Fruit fly (Drosophila melanogaster): ENCODE data around the gene CG17078.
A peak's percentile ranks its signal among the peaks of the same experiment; 100 is the strongest.

The CG17078 gene

DNA sequence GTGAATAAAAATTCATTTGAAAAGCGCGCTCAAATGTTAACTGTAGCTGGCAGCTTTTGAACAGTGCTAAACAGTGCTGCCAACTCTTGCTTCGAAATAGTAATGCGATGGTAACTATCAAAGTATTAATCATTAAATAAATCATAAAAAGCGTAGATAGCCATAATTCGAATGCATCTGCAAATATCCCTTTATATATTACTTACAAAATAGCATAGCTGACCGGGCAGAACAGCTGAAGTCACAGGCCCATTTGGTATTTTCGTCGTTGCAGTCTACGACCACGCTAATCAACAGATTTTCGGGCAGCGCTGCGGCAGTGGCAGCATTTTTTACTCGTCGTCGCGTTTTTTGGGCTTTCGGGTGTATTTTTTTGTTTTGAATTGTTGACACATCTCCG lies 27.6 kb upstream of the CG17078 start, which contains the start of gene Plc21C (continued):
- TF ChIP-seq CG7963 (GFP tag; IDR thresholded peaks at IDR 0.05; ENCODE audit: partially characterized antibody) (no peak), hb (GFP tag; IDR thresholded peaks at IDR 0.05; ENCODE audit: partially characterized antibody) (no peak), Hr78 (GFP tag; optimal IDR thresholded peaks at IDR 0.05) (no peak), CG18619 (GFP tag; optimal IDR thresholded peaks at IDR 0.05) (no peak), ato (GFP tag; IDR thresholded peaks at IDR 0.05; ENCODE audit: partially characterized antibody) (no peak), CG1529 (GFP tag; optimal IDR thresholded peaks at IDR 0.05) (no peak), tgo (GFP tag; IDR thresholded peaks at IDR 0.05) (0 out of 3 replicates have a peak, but pooled peaks have one; percentile 23), crc (GFP tag; optimal IDR thresholded peaks at IDR 0.05) (peak; percentile 4), CG3847 (GFP tag; IDR thresholded peaks at IDR 0.05) (peak; percentile 85), Dip2 (GFP tag; IDR thresholded peaks at IDR 0.05) (no peak), Antp (GFP tag; optimal IDR thresholded peaks at IDR 0.05) (peak; percentile 42), CG1602 (GFP tag; optimal IDR thresholded peaks at IDR 0.05) (peak; percentile 38), sd (tag; optimal IDR thresholded peaks at IDR 0.05) (peak; percentile 65), CG8290 (GFP tag; optimal IDR thresholded peaks at IDR 0.05) (no peak), CG8290 (tag; optimal IDR thresholded peaks at IDR 0.05) (peak in 1 of 2 experiments; percentile 56), Doc3 (GFP tag; IDR thresholded peaks at IDR 0.05; ENCODE audit: partially characterized antibody) (no peak), Meics (GFP tag; optimal IDR thresholded peaks at IDR 0.05) (peak; percentile 20), Hr3 (GFP tag; optimal IDR thresholded peaks at IDR 0.05) (peak; percentile 71), CG8765 (GFP tag; IDR thresholded peaks at IDR 0.05) (no peak), jing (GFP tag; optimal IDR thresholded peaks at IDR 0.05) (no peak), B-H2 (GFP tag; optimal IDR thresholded peaks at IDR 0.05) (peak; percentile 49), Abd-B (GFP tag; optimal IDR thresholded peaks at IDR 0.05) (peak; percentile 49), CG14860 (GFP tag; IDR thresholded peaks at IDR 0.05; ENCODE audit: partially characterized antibody) (no peak), CG10431 (GFP tag; optimal IDR thresholded peaks at IDR 0.05) (no peak), CG10147 (GFP tag; optimal IDR thresholded peaks at IDR 0.05) (peak; percentile 45), Atf-2 (GFP tag; optimal IDR thresholded peaks at IDR 0.05) (no peak), Med (GFP tag) (peak; percentile 93), ERR (GFP tag; optimal IDR thresholded peaks at IDR 0.05) (peak; percentile 29), CG6791 (GFP tag; IDR thresholded peaks at IDR 0.05; ENCODE audit: partially characterized antibody) (no peak), Pdp1 (GFP tag; optimal IDR thresholded peaks at IDR 0.05) (peak; percentile 50 to 67), chif (GFP tag; optimal IDR thresholded peaks at IDR 0.05) (peak; percentile 15 to 44), Eip74EF (GFP tag; optimal IDR thresholded peaks at IDR 0.05) (no peak), Drgx (GFP tag; IDR thresholded peaks at IDR 0.05) (no peak), CG9437 (GFP tag; optimal IDR thresholded peaks at IDR 0.05) (peak; percentile 23), CG4282 (GFP tag; optimal IDR thresholded peaks at IDR 0.05) (no peak), aop (GFP tag; IDR thresholded peaks at IDR 0.05) (no peak), h (optimal IDR thresholded peaks at IDR 0.05) (no peak), sima (GFP tag; optimal IDR thresholded peaks at IDR 0.05) (no peak), CG10979 (tag; optimal IDR thresholded peaks at IDR 0.05) (peak; percentile 21), CrebB (tag; optimal IDR thresholded peaks at IDR 0.05) (no peak), CG2678 (tag; optimal IDR thresholded peaks at IDR 0.05) (peak; percentile 56), ttk (GFP tag; IDR thresholded peaks at IDR 0.05) (no peak), Fer3 (tag; optimal IDR thresholded peaks at IDR 0.05) (peak; percentile 45), CG6813 (GFP tag; optimal IDR thresholded peaks at IDR 0.05) (no peak), CG13624 (GFP tag; optimal IDR thresholded peaks at IDR 0.05) (peak; percentile 70), CG4424 (GFP tag; optimal IDR thresholded peaks at IDR 0.05) (peak; percentile 26), ewg (GFP tag; optimal IDR thresholded peaks at IDR 0.05) (peak; percentile 17), sens (GFP tag) (peak; percentile 94), cg (GFP tag; optimal IDR thresholded peaks at IDR 0.05) (no peak), MBD-R2 (GFP tag; IDR thresholded peaks at IDR 0.05) (peak; percentile 64), HLH3B (GFP tag; IDR thresholded peaks at IDR 0.05) (no peak; the same call in 1 of the 2 replicates)
